Worm (Caenorhabditis elegans) whole organism, L4/young adult: Measurements from ENCODE around the gene clec-122.

ENCODE experiments used
- dao-5 ChIP-seq: sonication (generic microtip); optimal IDR thresholded peaks from 2 replicates; lab custom pipeline; 2016; ENCODE audit warnings: missing genotype, missing genetic modification characterization, moderate library complexity, missing compliant biosample characterization
- him-1 ChIP-seq: sonication (generic microtip); optimal IDR thresholded peaks from 2 replicates; lab custom pipeline; 2016; ENCODE audit warnings: missing genotype, missing genetic modification reagents, missing genetic modification characterization, missing compliant biosample characterization

- no peak for TF ChIP-seq him-1 (tag; lab: Kevin White, UChicago)
- TF ChIP-seq dao-5 (tag; lab: Kevin White, UChicago), result no peak
These were observed 3.7 kb downstream of the clec-122 start for ce11 chrII:3109533-3109932.
